Worm (Caenorhabditis elegans): ENCODE data around the gene mlt-10.
"Not testable (repeated sequence)": the region's sequence is repeated elsewhere in the genome, so short reads cannot be mapped to it uniquely, and the experiment has no call there.

The mlt-10 gene

DNA sequence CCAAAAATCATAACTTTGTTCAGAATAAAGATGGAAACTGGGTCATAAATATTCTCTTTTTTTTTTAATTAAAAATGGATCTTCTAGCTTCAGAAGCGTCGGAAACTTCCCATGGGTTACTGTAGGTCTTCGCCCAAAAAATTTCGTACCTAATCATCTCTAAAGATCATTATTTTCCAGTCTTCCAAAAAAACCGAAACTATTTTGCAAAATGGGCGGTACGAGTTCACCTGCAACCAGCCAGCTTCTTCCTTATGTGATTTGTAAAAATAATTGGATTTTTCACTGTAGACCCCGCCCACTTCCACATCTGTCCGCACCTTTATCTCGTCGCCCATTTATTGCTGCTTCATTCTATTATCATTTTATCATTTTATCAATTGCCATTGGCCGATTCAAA is at the start of gene mlt-10:
TSS of gene mlt-10 (plus strand) at position 301 of the 400 bp plus-strand sequence.
- no peak for TF ChIP-seq unc-62 (GFP tag; optimal IDR thresholded peaks at IDR 0.05)

DNA sequence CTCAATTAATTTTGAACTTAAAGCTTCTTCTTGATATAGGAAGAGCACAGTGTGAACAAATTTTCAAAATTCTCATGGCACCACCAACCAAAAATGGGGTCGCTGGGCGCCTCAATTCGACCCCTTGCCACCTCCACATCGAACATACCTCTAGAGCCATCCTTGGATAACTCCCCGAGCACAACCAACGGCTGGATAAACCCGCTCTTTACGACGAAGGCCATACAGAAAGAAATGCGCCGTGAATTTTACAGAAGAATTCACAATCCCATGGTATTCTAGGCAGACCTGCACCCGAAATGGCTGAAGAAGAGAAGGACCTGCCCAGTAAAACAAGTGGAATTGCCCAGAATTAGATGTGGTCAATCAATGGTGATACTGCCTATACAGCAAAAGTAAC is 43.9 kb upstream of the mlt-10 start:
- TF ChIP-seq unc-62 (GFP tag; optimal IDR thresholded peaks at IDR 0.05) = no peak

DNA sequence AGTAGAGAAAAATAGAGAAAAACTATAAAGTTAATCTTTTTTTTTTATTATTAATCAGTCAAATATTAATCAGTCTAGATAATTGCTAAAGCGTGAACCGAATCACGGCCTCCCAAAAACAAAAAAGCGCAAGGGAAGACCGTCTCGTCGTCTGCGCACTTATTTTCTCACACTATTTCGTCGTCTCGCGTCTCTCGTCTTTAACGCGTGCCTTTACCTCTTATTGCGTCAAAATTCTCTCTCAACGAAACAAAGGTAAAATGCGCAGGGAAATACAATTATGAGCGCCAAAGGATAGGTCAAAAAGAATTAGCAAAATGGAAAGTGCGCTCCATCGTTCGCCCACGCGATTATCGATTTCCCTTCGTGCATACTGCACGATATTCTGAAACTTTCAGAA is 40.4 kb upstream of the mlt-10 start:
- TF ChIP-seq unc-62 (GFP tag; optimal IDR thresholded peaks at IDR 0.05) = no peak

DNA sequence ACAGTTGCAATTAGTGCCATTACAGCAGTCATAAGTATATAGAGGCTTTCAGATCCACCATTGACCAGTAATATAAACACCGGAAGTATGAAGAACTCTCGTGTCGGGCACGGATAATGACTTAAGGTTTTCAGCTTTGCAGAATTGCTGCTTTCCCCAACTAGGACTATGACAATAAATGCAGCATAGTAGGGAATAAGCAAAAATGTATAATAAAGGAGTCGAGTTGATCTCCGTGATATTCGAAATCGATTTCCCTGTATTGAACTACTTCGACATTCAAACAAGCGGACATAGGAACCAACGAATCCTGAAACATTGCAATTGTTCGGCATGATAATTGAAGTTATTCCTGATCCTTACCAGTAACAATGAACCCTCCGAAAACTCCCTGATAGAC is 37.9 kb upstream of the mlt-10 start:
- no peak for TF ChIP-seq unc-62 (GFP tag; optimal IDR thresholded peaks at IDR 0.05)

DNA sequence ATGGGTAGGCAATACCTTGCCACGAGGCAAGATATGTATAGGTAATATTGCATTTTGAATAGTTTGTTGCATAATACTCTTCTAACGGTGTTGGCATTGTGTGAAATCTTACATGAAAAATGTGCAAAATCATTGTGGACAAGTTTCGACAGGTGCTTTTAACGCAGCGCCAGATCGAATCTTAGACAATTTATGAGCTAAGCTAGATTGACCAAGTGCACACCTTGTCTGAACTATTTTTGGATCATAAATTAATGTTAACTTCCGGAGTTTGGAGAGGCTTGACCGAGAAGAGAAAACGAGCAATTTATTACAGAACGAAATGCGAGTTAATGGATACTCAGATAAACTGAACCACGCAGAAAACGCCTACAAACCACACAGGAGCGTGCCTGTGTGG is 37.3 kb upstream of the mlt-10 start, which contains the start of gene srh-105:
TSS of gene srh-105 (minus strand) at position 101 of the 400 bp plus-strand sequence.
- TF ChIP-seq unc-62 (GFP tag; optimal IDR thresholded peaks at IDR 0.05) = no peak

DNA sequence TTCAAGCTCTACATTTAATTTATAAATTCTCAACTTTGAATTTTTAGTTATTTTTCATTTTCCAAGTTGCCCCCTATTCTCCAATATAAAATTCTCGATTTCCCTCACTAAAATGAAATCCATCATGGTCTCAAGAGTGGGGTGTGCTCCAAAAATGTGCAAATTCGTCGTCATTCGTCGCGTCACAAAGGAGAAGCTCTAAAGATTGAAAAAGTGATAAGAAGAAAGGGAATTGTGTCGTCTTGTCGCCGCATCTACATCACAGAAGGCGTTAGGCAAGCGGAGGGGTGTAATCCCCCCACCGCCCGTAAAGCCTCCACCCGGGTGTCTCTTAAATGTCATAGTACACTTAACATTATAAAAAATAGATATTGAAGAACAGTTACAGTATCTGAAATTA is 34.5 kb upstream of the mlt-10 start:
- TF ChIP-seq unc-62 (GFP tag; optimal IDR thresholded peaks at IDR 0.05) = no peak

DNA sequence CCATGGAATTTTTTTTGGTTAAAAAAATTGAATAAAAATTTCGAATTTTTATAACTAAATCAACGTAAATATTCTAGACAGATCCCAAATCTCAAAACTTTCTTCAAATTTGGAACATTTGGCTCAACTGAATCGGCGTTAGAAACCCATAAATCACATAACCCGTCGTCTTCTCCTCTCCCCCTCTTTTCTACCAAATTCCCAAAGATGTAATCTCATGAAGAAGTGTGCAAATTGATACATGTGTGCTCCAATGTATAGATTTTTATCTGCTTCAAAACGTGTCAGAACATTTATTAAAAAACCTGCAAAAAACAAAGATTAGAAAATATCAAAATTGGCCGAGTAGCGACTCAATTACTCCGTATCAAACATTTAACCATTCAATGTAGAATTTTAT is 33.9 kb upstream of the mlt-10 start:
- no peak for TF ChIP-seq unc-62 (GFP tag; optimal IDR thresholded peaks at IDR 0.05)

DNA sequence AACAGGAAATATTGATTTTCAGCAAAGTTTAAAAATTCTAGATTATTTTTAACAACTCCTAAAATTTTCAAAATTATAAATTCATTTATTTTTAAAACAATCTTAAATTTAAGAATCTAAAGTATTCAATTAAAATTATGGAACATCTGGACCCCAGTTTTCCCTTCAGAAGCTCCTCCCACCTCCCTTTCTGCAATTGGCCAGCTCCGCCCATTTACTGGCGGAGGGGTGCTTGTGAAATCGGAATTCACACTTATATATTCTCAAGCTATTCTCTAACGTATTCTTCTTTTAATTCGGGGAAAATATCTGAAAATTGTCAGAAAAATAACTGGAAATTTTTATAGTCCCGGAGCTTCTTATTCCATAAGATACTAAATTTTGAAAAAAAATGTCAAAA is 30.7 kb upstream of the mlt-10 start, which contains the start of gene mab-9:
TSS of gene mab-9 (plus strand) at position 260 of the 400 bp plus-strand sequence.
- TF ChIP-seq unc-62 (GFP tag; optimal IDR thresholded peaks at IDR 0.05) = no peak

DNA sequence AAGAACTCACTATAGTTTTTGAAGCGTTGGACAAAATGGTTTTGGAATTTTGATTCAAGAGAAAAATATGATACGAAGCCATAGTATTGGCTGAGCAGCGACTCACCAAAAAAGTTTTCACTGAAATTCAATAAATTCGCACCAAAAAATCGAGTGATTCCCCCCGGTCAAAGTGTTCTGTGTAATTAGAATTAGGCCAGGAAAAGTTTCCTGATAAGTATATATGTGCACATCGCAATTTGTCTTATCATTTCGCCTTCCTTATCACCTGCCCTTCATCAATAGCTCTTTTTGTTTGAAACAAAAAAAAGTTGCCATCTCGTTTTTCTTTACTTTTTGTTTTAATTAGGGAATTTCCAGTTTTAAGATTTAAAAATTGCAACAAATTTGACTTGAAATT is 24.8 kb upstream of the mlt-10 start:
- TF ChIP-seq unc-62 (GFP tag; optimal IDR thresholded peaks at IDR 0.05) = no peak

DNA sequence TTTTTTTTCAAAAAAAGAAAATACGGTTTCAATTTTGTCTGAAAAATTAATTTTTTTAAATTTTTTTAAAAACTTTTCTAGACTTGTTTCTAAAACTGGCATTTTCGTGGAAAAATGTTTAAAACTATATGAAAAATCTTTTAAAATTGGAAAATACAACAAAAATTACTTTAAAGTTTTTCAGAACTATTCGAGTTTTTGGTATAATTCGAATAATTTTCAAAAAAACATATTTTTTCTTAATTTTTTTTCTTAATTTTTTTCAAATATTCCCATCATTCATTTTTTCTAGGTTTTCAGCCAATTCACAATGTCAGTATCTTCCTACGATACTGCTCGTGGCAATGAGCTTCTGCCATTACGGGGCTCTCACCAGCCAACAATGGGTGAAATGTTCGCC is 24.2 kb upstream of the mlt-10 start, which contains the start of gene slc-36.2:
TSS of gene slc-36.2 (plus strand) at position 301 of the 400 bp plus-strand sequence.
- TF ChIP-seq unc-62 (GFP tag; optimal IDR thresholded peaks at IDR 0.05) = no peak

DNA sequence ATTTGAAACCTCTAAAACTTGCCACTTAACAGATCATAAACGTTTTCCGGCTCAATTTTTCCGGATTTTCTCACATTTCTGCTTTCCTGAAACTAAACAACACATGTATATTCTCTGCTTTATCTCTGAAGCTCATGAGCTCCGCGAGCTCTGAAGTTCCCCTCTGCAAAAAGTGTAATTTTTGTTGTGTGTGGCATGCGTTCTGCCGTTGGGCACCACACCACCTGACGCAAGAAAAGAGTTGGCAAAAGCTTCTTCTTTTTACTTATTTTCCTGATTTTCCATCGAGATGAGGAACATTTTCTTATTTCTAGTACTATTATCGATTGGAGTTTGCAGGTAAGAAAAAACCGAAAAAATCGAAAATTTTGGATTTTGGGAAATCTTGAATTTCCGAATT is 20.1 kb upstream of the mlt-10 start, which contains the start of gene lgc-34:
TSS of gene lgc-34 (plus strand) at position 200 of the 400 bp plus-strand sequence.
- no peak for TF ChIP-seq unc-62 (GFP tag; optimal IDR thresholded peaks at IDR 0.05)

DNA sequence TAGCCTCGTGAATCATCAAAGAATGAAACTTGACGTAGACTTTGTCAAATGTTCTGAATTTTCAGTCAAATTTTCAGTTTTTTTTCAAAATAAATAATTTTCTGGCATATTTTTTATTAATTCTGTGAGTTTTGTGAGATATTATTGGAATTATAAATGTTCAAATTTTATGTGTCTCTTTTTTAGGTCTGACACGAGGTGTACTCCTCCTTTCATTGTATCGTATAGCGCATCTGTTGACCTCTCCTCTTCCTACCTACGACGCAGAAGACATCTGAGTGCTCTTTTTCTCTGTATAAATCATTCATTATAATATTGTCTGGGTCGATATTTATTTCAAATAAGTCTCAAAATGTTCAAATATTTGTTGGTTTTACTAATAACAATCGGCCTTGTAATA is 11.3 kb upstream of the mlt-10 start, which contains the start of gene T27A1.3:
TSS of gene T27A1.3 (plus strand) at position 301 of the 400 bp plus-strand sequence.
- not testable (repeated sequence) for TF ChIP-seq unc-62 (GFP tag; optimal IDR thresholded peaks at IDR 0.05)

DNA sequence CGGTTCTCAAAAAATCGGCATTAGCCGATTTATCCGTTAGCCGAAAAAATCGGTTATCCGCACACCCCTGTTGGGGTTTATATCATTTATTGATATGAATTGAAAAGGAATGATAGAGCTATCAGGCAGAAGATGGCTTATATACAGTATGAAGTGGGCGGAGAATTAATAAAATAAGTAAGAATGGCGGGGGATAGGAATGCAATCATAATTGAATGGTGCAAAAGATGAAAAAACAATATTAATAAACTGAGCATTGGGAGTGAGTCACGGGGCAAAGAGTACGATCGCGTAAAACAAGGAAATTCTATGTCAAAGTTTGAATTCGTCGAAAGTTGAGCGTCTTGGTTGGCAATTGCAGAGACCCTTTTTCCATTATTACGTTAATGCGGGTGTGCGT is 9.7 kb upstream of the mlt-10 start, which contains the start of gene T27A1.2:
TSS of gene T27A1.2 (minus strand) at position 101 of the 400 bp plus-strand sequence.
- no peak for TF ChIP-seq unc-62 (GFP tag; optimal IDR thresholded peaks at IDR 0.05)

DNA sequence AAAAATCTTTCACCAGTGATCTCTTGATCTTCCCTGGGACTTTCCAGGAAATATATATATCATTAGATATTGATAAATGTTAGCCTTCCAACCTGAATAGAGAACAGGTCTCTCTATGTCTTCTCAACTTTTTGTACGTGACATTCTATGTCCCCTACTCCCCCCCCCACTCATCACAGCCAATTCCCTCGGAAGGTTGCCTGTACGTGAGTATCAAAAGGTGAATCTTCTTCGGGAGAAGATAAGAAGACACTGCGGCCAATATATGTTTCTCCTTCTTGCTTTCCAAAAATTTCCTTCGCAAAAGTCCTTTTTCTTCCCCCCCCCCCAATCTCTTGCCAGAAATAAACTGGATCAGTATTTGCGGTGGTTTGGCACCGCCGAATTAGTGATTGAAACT is 4.1 kb upstream of the mlt-10 start:
- no peak for TF ChIP-seq unc-62 (GFP tag; optimal IDR thresholded peaks at IDR 0.05)

DNA sequence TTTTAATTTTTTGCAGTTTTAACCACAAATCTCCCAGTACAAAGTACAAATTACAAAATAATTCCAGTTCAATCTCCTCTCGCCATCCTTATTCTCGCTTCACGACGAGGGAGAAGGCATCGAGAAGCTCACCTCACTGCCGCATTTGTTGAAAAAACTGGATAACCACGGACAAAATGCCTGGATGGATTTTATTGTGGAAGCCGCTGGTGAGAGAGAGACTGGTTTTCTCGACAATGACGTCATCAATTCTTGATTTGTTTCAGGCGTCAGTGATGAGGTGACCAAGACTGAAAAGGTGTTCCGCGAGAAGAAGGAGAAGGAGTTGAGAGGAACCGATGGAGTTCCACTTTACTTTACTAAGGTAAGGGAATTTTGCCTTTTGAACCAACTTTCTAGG is 3.0 kb downstream of the mlt-10 start:
- TF ChIP-seq unc-62 (GFP tag; optimal IDR thresholded peaks at IDR 0.05) = no peak

DNA sequence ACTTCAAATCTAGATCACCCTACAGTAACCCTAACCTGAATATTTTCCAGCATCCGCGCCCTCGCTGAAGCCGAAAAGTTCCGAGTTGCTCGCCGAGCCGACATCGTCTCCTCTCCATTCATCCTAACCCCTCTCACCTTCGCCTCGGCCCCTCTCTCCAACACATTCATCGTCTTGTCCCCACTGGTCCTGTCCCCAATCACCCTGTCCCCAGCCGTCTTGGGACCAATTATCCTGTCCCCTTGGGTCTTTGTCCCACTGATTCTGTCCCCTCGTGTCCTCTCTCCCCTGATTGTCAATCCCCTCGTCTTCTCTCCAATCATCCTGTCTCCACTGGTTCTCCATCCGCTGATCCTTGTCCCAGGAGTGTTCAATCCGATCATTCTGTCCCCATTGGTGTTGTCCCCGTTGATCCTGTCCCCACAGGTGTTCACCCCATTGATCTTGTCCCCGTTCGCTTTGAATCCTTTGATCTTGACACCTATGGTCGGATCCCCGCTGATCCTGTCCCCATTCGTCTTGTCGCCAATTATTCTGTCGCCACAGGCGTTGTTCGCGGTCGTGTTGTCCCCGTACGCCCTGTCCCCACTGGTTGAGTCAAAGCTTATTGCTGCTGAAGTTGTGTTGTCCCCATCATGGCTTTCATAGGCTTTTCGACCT is 4.9 kb downstream of the mlt-10 start, which contains the start of gene lips-7:
TSS of gene lips-7 (plus strand) at position 610 of the 660 bp plus-strand sequence.
- no peak for TF ChIP-seq unc-62 (GFP tag; optimal IDR thresholded peaks at IDR 0.05)

DNA sequence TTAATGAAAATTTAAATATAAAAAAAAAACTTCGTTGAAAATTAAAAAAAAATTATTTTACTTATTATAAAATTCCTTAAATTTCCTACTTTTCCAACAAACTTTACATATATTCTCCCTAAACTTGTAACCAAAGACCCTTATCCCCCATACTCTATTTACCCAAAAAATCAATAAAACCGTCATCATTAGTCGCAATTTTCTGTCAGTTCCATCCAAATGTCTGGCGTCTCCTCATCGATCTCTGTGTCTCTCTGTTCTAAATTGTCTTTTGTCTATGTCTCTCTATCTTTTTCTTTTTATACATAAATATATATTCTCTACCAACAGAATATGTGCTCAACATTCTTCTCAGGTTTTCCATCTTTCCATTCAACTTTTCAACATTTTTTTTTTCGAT is 8.9 kb downstream of the mlt-10 start:
- TF ChIP-seq unc-62 (GFP tag; optimal IDR thresholded peaks at IDR 0.05) = no peak

All from whole organism, dauer.